Fruit fly (Drosophila melanogaster): ENCODE results near the gene Rrp6.

The Rrp6 gene

dm6 chr3R:14886011-14886534, at the start of gene Rrp6, which contains the start of the genes CG33331 and CG33332 (continued):
- peak; percentile 61; the same call in 2 of the 3 replicates for TF ChIP-seq CG11456 (GFP tag; IDR thresholded peaks at IDR 0.05)
- peak; percentile 67 for TF ChIP-seq CHES-1-like (GFP tag; optimal IDR thresholded peaks at IDR 0.05)
- peak; percentile 56; the same call in 1 of the 2 replicates for TF ChIP-seq lmd (GFP tag; IDR thresholded peaks at IDR 0.05)
- peak; percentile 70 for TF ChIP-seq unpg (GFP tag; optimal IDR thresholded peaks at IDR 0.05)
- TF ChIP-seq CG11504 (tag; optimal IDR thresholded peaks at IDR 0.05), result no peak
- no peak for TF ChIP-seq abd-A (tag; optimal IDR thresholded peaks at IDR 0.05)
- no peak for TF ChIP-seq Hey (tag; optimal IDR thresholded peaks at IDR 0.05)
- TF ChIP-seq ato (GFP tag; IDR thresholded peaks at IDR 0.05; ENCODE audit: partially characterized antibody), result peak; percentile 8; the same call in 1 of the 2 replicates
- TF ChIP-seq CG15601 (tag; optimal IDR thresholded peaks at IDR 0.05), result peak; percentile 68
- no peak for TF ChIP-seq Lpt (GFP tag; optimal IDR thresholded peaks at IDR 0.05)
- no peak for TF ChIP-seq CG2199 (GFP tag; IDR thresholded peaks at IDR 0.05)
- TF ChIP-seq Deaf1 (tag; optimal IDR thresholded peaks at IDR 0.05), result no peak
- TF ChIP-seq bigmax (GFP tag; optimal IDR thresholded peaks at IDR 0.05), result no peak
- peak; percentile 75 for TF ChIP-seq CG13424 (tag; optimal IDR thresholded peaks at IDR 0.05)
- peak; percentile 44 for TF ChIP-seq Bdp1 (GFP tag; optimal IDR thresholded peaks at IDR 0.05)
- TF ChIP-seq crol (GFP tag; IDR thresholded peaks at IDR 0.05), result no peak
- peak; percentile 70; the same call in 2 of the 3 replicates for TF ChIP-seq Opbp (GFP tag; IDR thresholded peaks at IDR 0.05; ENCODE audit: partially characterized antibody)
- TF ChIP-seq knrl (GFP tag; IDR thresholded peaks at IDR 0.05; ENCODE audit: partially characterized antibody), result peak; percentile 50
- TF ChIP-seq CG16779 (GFP tag; IDR thresholded peaks at IDR 0.05), result 0 out of 2 replicates have a peak, but pooled peaks have one; percentile 21
- TF ChIP-seq NfI (GFP tag; optimal IDR thresholded peaks at IDR 0.05), result peak; percentile 85
- TF ChIP-seq ab (GFP tag; optimal IDR thresholded peaks at IDR 0.05), result no peak
- peak; percentile 63 for TF ChIP-seq bbx (GFP tag; IDR thresholded peaks at IDR 0.05; ENCODE audit: partially characterized antibody)
- peak in 1 of 2 experiments; percentile 69 for TF ChIP-seq Hr51 (GFP tag; optimal IDR thresholded peaks at IDR 0.05)
- TF ChIP-seq ci (GFP tag; IDR thresholded peaks at IDR 0.05), result peak; percentile 66; the same call in 1 of the 3 replicates
- TF ChIP-seq HLH54F (GFP tag; optimal IDR thresholded peaks at IDR 0.05), result peak; percentile 74
- TF ChIP-seq bcd (GFP tag; optimal IDR thresholded peaks at IDR 0.05), result peak; percentile 67
- TF ChIP-seq tll (GFP tag; optimal IDR thresholded peaks at IDR 0.05), result no peak
- no peak for TF ChIP-seq ttk (GFP tag; IDR thresholded peaks at IDR 0.05)
- TF ChIP-seq yki (optimal IDR thresholded peaks at IDR 0.05), result no peak
- peak; percentile 54 for TF ChIP-seq CG17186 (GFP tag; optimal IDR thresholded peaks at IDR 0.05)
- TF ChIP-seq Ptx1 (GFP tag; IDR thresholded peaks at IDR 0.05), result peak; percentile 57

- TF ChIP-seq wor (GFP tag; IDR thresholded peaks at IDR 0.05), result no peak
- TF ChIP-seq zfh1 (GFP tag; IDR thresholded peaks at IDR 0.05), result no peak
- no peak for TF ChIP-seq Drgx (GFP tag; IDR thresholded peaks at IDR 0.05)
- no peak for TF ChIP-seq Ssrp (tag; optimal IDR thresholded peaks at IDR 0.05)
- TF ChIP-seq CG6689 (GFP tag; IDR thresholded peaks at IDR 0.05), result 0 out of 2 replicates have a peak, but pooled peaks have one; percentile 23
- peak; percentile 3 for TF ChIP-seq Sox100B (GFP tag; optimal IDR thresholded peaks at IDR 0.05)
- TF ChIP-seq CG10565 (GFP tag; optimal IDR thresholded peaks at IDR 0.05), result no peak
- peak; percentile 18 for TF ChIP-seq Ets65A (GFP tag)
- TF ChIP-seq CG6272 (GFP tag; IDR thresholded peaks at IDR 0.05), result no peak
- TF ChIP-seq E2f2 (GFP tag; IDR thresholded peaks at IDR 0.05), result no peak
- no peak for TF ChIP-seq CG17385 (GFP tag; optimal IDR thresholded peaks at IDR 0.05)
- TF ChIP-seq dysf (GFP tag; IDR thresholded peaks at IDR 0.05), result peak; percentile 52; the same call in 1 of the 3 replicates
- TF ChIP-seq CG32767 (GFP tag; IDR thresholded peaks at IDR 0.05), result no peak
- no peak for TF ChIP-seq trh (GFP tag; optimal IDR thresholded peaks at IDR 0.05)
- TF ChIP-seq gem (tag; optimal IDR thresholded peaks at IDR 0.05), result peak; percentile 60
- TF ChIP-seq fd3F (GFP tag; optimal IDR thresholded peaks at IDR 0.05), result peak; percentile 3
- peak; percentile 17 for TF ChIP-seq CG2120 (GFP tag; optimal IDR thresholded peaks at IDR 0.05)
- no peak for TF ChIP-seq CG4617 (GFP tag; optimal IDR thresholded peaks at IDR 0.05; ENCODE audit: borderline replicate concordance)
Observed at dm6 chr3R:14917927-14918829, 32.1 kb upstream of the Rrp6 start, which contains the start of gene Sdr. Gene Sdr (plus strand): TSS chr3R:14918628.
